Worm (Caenorhabditis elegans) whole organism, late embryonic: ENCODE data around the gene C01G10.5.

Source experiments
- C38D4.7 ChIP-seq: fragments of 200-800 bp; sonication (Bioruptor generic); optimal IDR thresholded peaks from 2 replicates; lab custom pipeline; 2018; ENCODE audit warnings: mild to moderate bottlenecking, missing genetic modification characterization, moderate library complexity, missing compliant biosample characterization
- K09A11.1 ChIP-seq: sonication (generic microtip); optimal IDR thresholded peaks from 2 replicates; lab custom pipeline; 2017; ENCODE audit warnings: antibody characterized with exemption, mild to moderate bottlenecking, missing genetic modification characterization, missing compliant biosample characterization; ENCODE audit not compliant: insufficient read depth
- ahr-1 ChIP-seq: sonication (generic microtip); optimal IDR thresholded peaks from 2 replicates; lab custom pipeline; 2016; ENCODE audit warnings: missing genetic modification characterization, missing compliant biosample characterization
- ama-1 ChIP-seq: fragments of 150-350 bp; optimal IDR thresholded peaks from 2 replicates; lab custom pipeline; 2014
- ceh-14 ChIP-seq: sonication (generic microtip); optimal IDR thresholded peaks from 2 replicates; lab custom pipeline; 2016; ENCODE audit warnings: missing genotype, missing genetic modification characterization, missing compliant biosample characterization
- ceh-18 ChIP-seq: sonication (generic microtip); optimal IDR thresholded peaks from 2 replicates; lab custom pipeline; 2016; ENCODE audit warnings: missing genetic modification characterization, missing compliant biosample characterization
- ceh-19 ChIP-seq: fragments of 200-800 bp; sonication (Bioruptor generic); optimal IDR thresholded peaks from 2 replicates; lab custom pipeline; 2018; ENCODE audit warnings: mild to moderate bottlenecking, missing genetic modification characterization, missing compliant biosample characterization
- ceh-2 ChIP-seq: sonication (generic microtip); optimal IDR thresholded peaks from 2 replicates; lab custom pipeline; 2016; ENCODE audit warnings: missing genotype, missing genetic modification characterization, missing compliant biosample characterization
- ceh-22 ChIP-seq: sonication (generic microtip); optimal IDR thresholded peaks from 2 replicates; lab custom pipeline; 2017; ENCODE audit warnings: missing biosample characterization, missing genetic modification characterization
- ceh-31 ChIP-seq: sonication (generic microtip); optimal IDR thresholded peaks from 2 replicates; lab custom pipeline; 2016; ENCODE audit warnings: missing genetic modification characterization, missing compliant biosample characterization
- ceh-34 ChIP-seq: sonication (generic microtip); optimal IDR thresholded peaks from 2 replicates; lab custom pipeline; 2016; ENCODE audit warnings: mild to moderate bottlenecking, missing genetic modification characterization, missing compliant biosample characterization
- ceh-45 ChIP-seq: fragments of 200-800 bp; sonication (Bioruptor generic); IDR thresholded peaks from 2 replicates; pipeline ENCODE4 v1.3.6; 2022; ENCODE audit warnings: missing genetic modification reagents, missing genetic modification characterization, missing compliant biosample characterization
- ceh-48 ChIP-seq: sonication (generic microtip); optimal IDR thresholded peaks from 2 replicates; lab custom pipeline; 2016; ENCODE audit warnings: missing genetic modification characterization, inconsistent platforms, missing compliant biosample characterization
- ceh-9 ChIP-seq: sonication (generic microtip); optimal IDR thresholded peaks from 2 replicates; lab custom pipeline; 2016; ENCODE audit warnings: mild to moderate bottlenecking, missing genetic modification characterization, inconsistent platforms, missing compliant biosample characterization
- che-1 ChIP-seq: sonication (generic microtip); optimal IDR thresholded peaks from 2 replicates; lab custom pipeline; 2016; ENCODE audit warnings: mild to moderate bottlenecking, missing genetic modification characterization, missing compliant biosample characterization
- dmd-4 ChIP-seq: sonication (generic microtip); optimal IDR thresholded peaks from 2 replicates; lab custom pipeline; 2016; ENCODE audit warnings: borderline replicate concordance, missing genetic modification characterization, missing compliant biosample characterization
- dve-1 ChIP-seq: sonication (generic microtip); optimal IDR thresholded peaks from 2 replicates; lab custom pipeline; 2017; ENCODE audit warnings: antibody characterized with exemption, mild to moderate bottlenecking, missing genetic modification characterization, missing compliant biosample characterization
- ets-4 ChIP-seq: sonication (generic microtip); optimal IDR thresholded peaks from 2 replicates; lab custom pipeline; 2016; ENCODE audit warnings: missing genetic modification characterization, missing compliant biosample characterization
- eyg-1 ChIP-seq: sonication (generic microtip); optimal IDR thresholded peaks from 2 replicates; lab custom pipeline; 2016; ENCODE audit warnings: missing genotype, missing genetic modification characterization, missing compliant biosample characterization
- fkh-10 ChIP-seq: fragments of 150-350 bp; optimal IDR thresholded peaks from 2 replicates; lab custom pipeline; 2014; ENCODE audit warnings: missing biosample characterization, missing genetic modification reagents, missing genetic modification characterization
- fkh-6 ChIP-seq: sonication (generic microtip); optimal IDR thresholded peaks from 2 replicates; lab custom pipeline; 2016; ENCODE audit warnings: missing genetic modification characterization, missing compliant biosample characterization
- gmeb-2 ChIP-seq: sonication (generic microtip); optimal IDR thresholded peaks from 2 replicates; lab custom pipeline; 2016; ENCODE audit warnings: missing genetic modification characterization, inconsistent platforms, missing compliant biosample characterization
- hlh-13 ChIP-seq: fragments of 200-800 bp; sonication (Bioruptor generic); optimal IDR thresholded peaks from 2 replicates; lab custom pipeline; 2018; ENCODE audit warnings: mild to moderate bottlenecking, missing genetic modification characterization, missing compliant biosample characterization
- hlh-30 ChIP-seq: sonication (generic microtip); optimal IDR thresholded peaks from 2 replicates; lab custom pipeline; 2017; ENCODE audit warnings: antibody characterized with exemption, missing genetic modification characterization, missing compliant biosample characterization; ENCODE audit not compliant: insufficient read depth
- hlh-6 ChIP-seq: sonication (generic microtip); optimal IDR thresholded peaks from 2 replicates; lab custom pipeline; 2016; ENCODE audit warnings: missing genotype, missing genetic modification characterization, missing compliant biosample characterization
- hlh-8 ChIP-seq: sonication (generic microtip); optimal IDR thresholded peaks from 2 replicates; lab custom pipeline; 2016; ENCODE audit warnings: missing genotype, missing genetic modification characterization, missing compliant biosample characterization
- lim-6 ChIP-seq: sonication (generic microtip); optimal IDR thresholded peaks from 2 replicates; lab custom pipeline; 2016; ENCODE audit warnings: missing genetic modification characterization, missing compliant biosample characterization
- lin-11 ChIP-seq: fragments of 200-800 bp; sonication (Bioruptor generic); optimal IDR thresholded peaks from 2 replicates; lab custom pipeline; 2018; ENCODE audit warnings: mild to moderate bottlenecking, missing genetic modification characterization, missing compliant biosample characterization
- madf-2 ChIP-seq: sonication (generic microtip); optimal IDR thresholded peaks from 2 replicates; lab custom pipeline; 2017; ENCODE audit warnings: missing genetic modification characterization, missing compliant biosample characterization
- nfya-1 ChIP-seq: sonication (generic microtip); optimal IDR thresholded peaks from 2 replicates; lab custom pipeline; 2017; ENCODE audit warnings: missing genetic modification characterization, mild to moderate bottlenecking, missing compliant biosample characterization, antibody characterized with exemption, moderate library complexity
- nhr-11 ChIP-seq: fragments of 150-350 bp; optimal IDR thresholded peaks from 2 replicates; lab custom pipeline; 2014; ENCODE audit warnings: missing biosample characterization, missing genetic modification characterization
- nhr-232 ChIP-seq: sonication (generic microtip); optimal IDR thresholded peaks from 2 replicates; lab custom pipeline; 2016; ENCODE audit warnings: missing genetic modification characterization, missing compliant biosample characterization
- npax-4 ChIP-seq: sonication (generic microtip); optimal IDR thresholded peaks from 2 replicates; lab custom pipeline; 2016; ENCODE audit warnings: missing genetic modification characterization, missing compliant biosample characterization
- odd-2 ChIP-seq: sonication (generic microtip); optimal IDR thresholded peaks from 2 replicates; lab custom pipeline; 2017; ENCODE audit warnings: antibody characterized with exemption, mild to moderate bottlenecking, missing genetic modification characterization, missing compliant biosample characterization
- pag-3 ChIP-seq: sonication (generic microtip); optimal IDR thresholded peaks from 2 replicates; lab custom pipeline; 2016; ENCODE audit warnings: missing compliant biosample characterization, missing genetic modification characterization, borderline replicate concordance
- pat-9 ChIP-seq: fragments of 200-800 bp; sonication (Bioruptor generic); optimal IDR thresholded peaks from 2 replicates; lab custom pipeline; 2018; ENCODE audit warnings: mild to moderate bottlenecking, missing genetic modification characterization, moderate library complexity, missing compliant biosample characterization
- pax-1 ChIP-seq: fragments of 150-350 bp; optimal IDR thresholded peaks from 2 replicates; lab custom pipeline; 2014; ENCODE audit warnings: missing biosample characterization, missing genetic modification characterization
- pha-2 ChIP-seq: sonication (generic microtip); optimal IDR thresholded peaks from 2 replicates; lab custom pipeline; 2017; ENCODE audit warnings: mild to moderate bottlenecking, missing genetic modification characterization, missing compliant biosample characterization
- pha-4 ChIP-seq: fragments of 150-350 bp; optimal IDR thresholded peaks from 2 replicates; lab custom pipeline; 2018; ENCODE audit warnings: missing biosample characterization, missing genetic modification reagents, missing genetic modification characterization
- pqm-1 ChIP-seq: sonication (generic microtip); optimal IDR thresholded peaks from 2 replicates; lab custom pipeline; 2016; ENCODE audit warnings: missing genetic modification characterization, missing compliant biosample characterization
- pros-1 ChIP-seq: fragments of 150-350 bp; optimal IDR thresholded peaks from 2 replicates; lab custom pipeline; 2014; ENCODE audit warnings: missing biosample characterization, missing genetic modification reagents, missing genetic modification characterization
- rnt-1 ChIP-seq: sonication (generic microtip); optimal IDR thresholded peaks from 2 replicates; lab custom pipeline; 2016; ENCODE audit warnings: missing genetic modification characterization, missing compliant biosample characterization
- sox-2 ChIP-seq: fragments of 200-800 bp; sonication (Bioruptor generic); IDR thresholded peaks from 2 replicates; pipeline ENCODE4 v1.3.6; 2022; ENCODE audit warnings: missing genetic modification reagents, missing genetic modification characterization, missing compliant biosample characterization
- sox-4 ChIP-seq: sonication (generic microtip); optimal IDR thresholded peaks from 2 replicates; lab custom pipeline; 2017; ENCODE audit warnings: mild to moderate bottlenecking, missing genetic modification characterization, inconsistent platforms, missing compliant biosample characterization
- syd-9 ChIP-seq: sonication (generic microtip); optimal IDR thresholded peaks from 2 replicates; lab custom pipeline; 2016; ENCODE audit warnings: mild to moderate bottlenecking, missing genetic modification characterization, moderate library complexity, missing compliant biosample characterization
- tbx-2 ChIP-seq: sonication (generic microtip); optimal IDR thresholded peaks from 2 replicates; lab custom pipeline; 2016; ENCODE audit warnings: missing genetic modification characterization, missing compliant biosample characterization
- unc-3 ChIP-seq, 2 experiments: fragments of 200-800 bp in 1 of 2; sonication (Bioruptor generic) in 1 of 2; sonication (generic microtip) in 1 of 2; conservative IDR thresholded peaks in 1 of 2; optimal IDR thresholded peaks in 1 of 2; 2 replicates each; pipeline versions ENCODE4 v1.3.6 to Lab custom; 2016 to 2022; ENCODE audit warnings: missing compliant biosample characterization in 2 of 2, missing genetic modification characterization in 2 of 2, missing genetic modification reagents in 1 of 2

C01G10.5 gene

ce11 chrV:15085335-15085800 is 4.0 kb downstream of the C01G10.5 start, which contains the start of the genes ahsa-1 and C01G10.7 (continued):
- peak; percentile 18 for TF ChIP-seq dve-1 (tag; lab: Kevin White, UChicago)
- no peak for TF ChIP-seq pros-1 (tag; lab: Kevin White, UChicago)
- peak; percentile 89 for TF ChIP-seq lim-6 (tag; lab: Kevin White, UChicago)
- peak; percentile 93 for TF ChIP-seq pqm-1 (tag; lab: Kevin White, UChicago)
- TF ChIP-seq hlh-6 (tag; lab: Kevin White, UChicago): peak; percentile 15
- no peak for TF ChIP-seq che-1 (tag; lab: Kevin White, UChicago)
- TF ChIP-seq madf-2 (tag; lab: Kevin White, UChicago): peak; percentile 35
- peak; percentile 31 for TF ChIP-seq pha-2
- TF ChIP-seq ceh-18: peak; percentile 81
- TF ChIP-seq dmd-4 (tag; lab: Kevin White, UChicago): no peak
- peak; percentile 83 for TF ChIP-seq nfya-1 (tag; lab: Kevin White, UChicago)
- TF ChIP-seq nhr-11 (tag; lab: Kevin White, UChicago): no peak
- TF ChIP-seq rnt-1: peak; percentile 80
- peak; percentile 62 for TF ChIP-seq fkh-6 (tag; lab: Kevin White, UChicago)
- TF ChIP-seq hlh-13 (GFP tag; lab: Kevin White, UChicago): peak; percentile 28
- TF ChIP-seq syd-9: peak; percentile 10

- TF ChIP-seq ceh-31: no peak
- TF ChIP-seq pros-1 (tag; lab: Kevin White, UChicago): no peak
- TF ChIP-seq ceh-45 (GFP tag; lab: Robert Waterston, UW): no peak
- TF ChIP-seq unc-3 (GFP tag; conservative IDR thresholded peaks at IDR 0.05; lab: Robert Waterston, UW): no peak
- no peak for TF ChIP-seq unc-3 (tag; optimal IDR thresholded peaks at IDR 0.05; lab: Kevin White, UChicago)
- TF ChIP-seq fkh-10: no peak
- no peak for TF ChIP-seq ceh-34 (tag; lab: Kevin White, UChicago)
- no peak for TF ChIP-seq nfya-1 (tag; lab: Kevin White, UChicago)
- TF ChIP-seq hlh-8 (tag; lab: Kevin White, UChicago): no peak
- TF ChIP-seq lin-11: no peak
Observed at ce11 chrV:15083659-15084058, 5.7 kb downstream of the C01G10.5 start.

- TF ChIP-seq hlh-30 (tag; lab: Kevin White, UChicago): no peak
- TF ChIP-seq eyg-1 (tag; lab: Kevin White, UChicago): peak; percentile 4
- TF ChIP-seq hlh-8 (tag; lab: Kevin White, UChicago): peak; percentile 7
- no peak for TF ChIP-seq K09A11.1 (tag; lab: Kevin White, UChicago)
- peak; percentile 46 for TF ChIP-seq ceh-14 (tag; lab: Kevin White, UChicago)
- no peak for TF ChIP-seq odd-2 (tag; lab: Kevin White, UChicago)
- TF ChIP-seq ahr-1: no peak
- TF ChIP-seq sox-2 (GFP tag; lab: Robert Waterston, UW): no peak
- TF ChIP-seq ceh-22 (tag; lab: Kevin White, UChicago): no peak
- no peak for TF ChIP-seq pqm-1 (tag; lab: Kevin White, UChicago)
- TF ChIP-seq gmeb-2 (tag; lab: Kevin White, UChicago): peak; percentile 4
- TF ChIP-seq sox-4 (tag; lab: Kevin White, UChicago): no peak
- TF ChIP-seq che-1 (tag; lab: Kevin White, UChicago): no peak
- no peak for TF ChIP-seq pag-3 (tag; lab: Kevin White, UChicago)
- TF ChIP-seq ceh-18: no peak
- TF ChIP-seq ceh-34 (tag; lab: Kevin White, UChicago): peak; percentile 9
- TF ChIP-seq ceh-9 (tag; lab: Kevin White, UChicago): no peak
- TF ChIP-seq pax-1 (tag; lab: Kevin White, UChicago): no peak
- TF ChIP-seq pat-9 (tag; lab: Kevin White, UChicago): no peak
- peak; percentile 43 for TF ChIP-seq rnt-1
- no peak for TF ChIP-seq ceh-45 (GFP tag; lab: Robert Waterston, UW)
- TF ChIP-seq ets-4 (tag; lab: Kevin White, UChicago): peak; percentile 91
- peak; percentile 87 for TF ChIP-seq tbx-2 (tag; lab: Kevin White, UChicago)
- no peak for TF ChIP-seq ceh-19 (GFP tag; lab: Kevin White, UChicago)
- no peak for TF ChIP-seq hlh-6 (tag; lab: Kevin White, UChicago)
- TF ChIP-seq dve-1 (tag; lab: Kevin White, UChicago): no peak
- no peak for TF ChIP-seq syd-9
- no peak for TF ChIP-seq npax-4 (tag; lab: Kevin White, UChicago)
- TF ChIP-seq C38D4.7: no peak
- no peak for TF ChIP-seq nhr-232
- TF ChIP-seq pros-1 (tag; lab: Kevin White, UChicago): no peak
- no peak for TF ChIP-seq ceh-48
- peak; percentile 90 for TF ChIP-seq ceh-31
- TF ChIP-seq ama-1 (lab: Kevin White, UChicago): no peak
- peak; percentile 89 for TF ChIP-seq ceh-2
- TF ChIP-seq pha-4 (tag; lab: Kevin White, UChicago): no peak
Observed at ce11 chrV:15082291-15082690, 7.0 kb downstream of the C01G10.5 start, which contains the start of the genes C01G10.10 and C01G10.9. Gene C01G10.10, minus strand, starts transcription at chrV:15082441. Gene C01G10.9, plus strand, starts transcription at chrV:15082530.
